Worm (Caenorhabditis elegans) whole organism, L4 larva: ENCODE results near the gene Y60A3A.24.

Experiments
- F44E2.7 ChIP-seq: fragments of 200-800 bp; sonication (Bioruptor generic); IDR thresholded peaks from 2 replicates; pipeline ENCODE4 v2.1.2; 2022; ENCODE audit warnings: missing genetic modification characterization, missing compliant biosample characterization
- F49E8.2 ChIP-seq: sonication (generic microtip); optimal IDR thresholded peaks from 2 replicates; lab custom pipeline; 2016; ENCODE audit warnings: missing compliant biosample characterization, mild to moderate bottlenecking, missing genetic modification characterization, borderline replicate concordance
- T26A8.4 ChIP-seq: fragments of 200-800 bp; sonication (Bioruptor generic); IDR thresholded peaks from 2 replicates; pipeline ENCODE4 v1.3.6; 2022; ENCODE audit warnings: missing genetic modification characterization, missing compliant biosample characterization
- Y48G9A.11 ChIP-seq: fragments of 200-800 bp; sonication (Bioruptor generic); IDR thresholded peaks from 2 replicates; pipeline ENCODE4 v1.3.6; 2022; ENCODE audit warnings: missing genetic modification reagents, missing genetic modification characterization, missing compliant biosample characterization
- Y5F2A.4 ChIP-seq: fragments of 200-800 bp; sonication (Bioruptor generic); optimal IDR thresholded peaks from 2 replicates; lab custom pipeline; 2018; ENCODE audit warnings: mild to moderate bottlenecking, missing genetic modification characterization, missing compliant biosample characterization
- ZK546.5 ChIP-seq, 2 experiments: sonication (generic microtip); optimal IDR thresholded peaks; 2 replicates each; lab custom pipeline; 2017; ENCODE audit warnings: missing biosample characterization in 2 of 2, missing genetic modification characterization in 2 of 2
- aha-1 ChIP-seq: fragments of 150-350 bp; peaks from one replicate; lab custom pipeline; 2014; ENCODE audit warnings: missing biosample characterization, missing genetic modification characterization
- ceh-20 ChIP-seq: fragments of 200-800 bp; sonication (Bioruptor generic); IDR thresholded peaks from 2 replicates; pipeline ENCODE4 v1.3.6; 2022; ENCODE audit warnings: missing genetic modification reagents, missing genetic modification characterization, missing compliant biosample characterization
- ceh-32 ChIP-seq: sonication (generic microtip); optimal IDR thresholded peaks from 2 replicates; lab custom pipeline; 2016; ENCODE audit warnings: mild to moderate bottlenecking, missing genetic modification characterization, missing compliant biosample characterization; ENCODE audit not compliant: poor library complexity
- cey-2 ChIP-seq: sonication (generic microtip); optimal IDR thresholded peaks from 3 replicates; lab custom pipeline; 2017; ENCODE audit warnings: missing genetic modification characterization, mild to moderate bottlenecking, missing compliant biosample characterization, antibody characterized with exemption, borderline replicate concordance; ENCODE audit not compliant: insufficient read depth
- daf-16 ChIP-seq, 3 experiments: sonication (generic microtip); optimal IDR thresholded peaks; 2 replicates each; lab custom pipeline; 2016 to 2017; ENCODE audit warnings: missing genetic modification characterization in 3 of 3, missing genetic modification reagents in 3 of 3, mild to moderate bottlenecking in 2 of 3, missing compliant biosample characterization in 2 of 3, missing biosample characterization in 1 of 3, moderate library complexity in 1 of 3
- dmd-9 ChIP-seq: fragments of 200-800 bp; sonication (Bioruptor generic); IDR thresholded peaks from 2 replicates; pipeline ENCODE4 v1.3.6; 2022; ENCODE audit warnings: missing genetic modification reagents, missing genetic modification characterization, missing compliant biosample characterization
- duxl-1 ChIP-seq: sonication (generic microtip); optimal IDR thresholded peaks from 2 replicates; lab custom pipeline; 2016; ENCODE audit warnings: mild to moderate bottlenecking, missing genetic modification characterization, moderate library complexity, missing compliant biosample characterization; ENCODE audit not compliant: poor library complexity
- dve-1 ChIP-seq: sonication (generic microtip); optimal IDR thresholded peaks from 2 replicates; lab custom pipeline; 2017; ENCODE audit warnings: antibody characterized with exemption, mild to moderate bottlenecking, missing genetic modification characterization, missing compliant biosample characterization; ENCODE audit not compliant: insufficient read depth
- fos-1 ChIP-seq: fragments of 150-350 bp; optimal IDR thresholded peaks from 2 replicates; lab custom pipeline; 2014; ENCODE audit warnings: missing biosample characterization, missing genetic modification characterization
- hmg-1.1 ChIP-seq: fragments of 200-800 bp; sonication (Bioruptor generic); IDR thresholded peaks from 2 replicates; pipeline ENCODE4 v1.3.6; 2022; ENCODE audit warnings: missing genetic modification reagents, missing genetic modification characterization, missing compliant biosample characterization
- lin-15B ChIP-seq: fragments of 150-350 bp; sonication (generic microtip); optimal IDR thresholded peaks from 3 replicates; lab custom pipeline; 2014; ENCODE audit warnings: missing biosample characterization, missing genetic modification characterization
- lin-29 ChIP-seq: fragments of 200-800 bp; sonication (Bioruptor generic); IDR thresholded peaks from 2 replicates; pipeline ENCODE4 v1.3.6; 2022; ENCODE audit warnings: missing genetic modification reagents, missing genetic modification characterization, missing compliant biosample characterization
- mdt-29 ChIP-seq: fragments of 200-800 bp; sonication (Bioruptor generic); IDR thresholded peaks from 2 replicates; pipeline ENCODE4 v1.3.6; 2022; ENCODE audit warnings: missing genetic modification reagents, missing genetic modification characterization, missing compliant biosample characterization
- mep-1 ChIP-seq: fragments of 150-350 bp; sonication (generic microtip); optimal IDR thresholded peaks from 3 replicates; lab custom pipeline; 2014; ENCODE audit warnings: missing biosample characterization, missing genetic modification characterization
- mxl-2 ChIP-seq: fragments of 200-800 bp; sonication (Bioruptor generic); conservative IDR thresholded peaks from 2 replicates; pipeline ENCODE4 v1.3.6; 2022; ENCODE audit warnings: missing genetic modification reagents, missing genetic modification characterization, missing compliant biosample characterization
- nhr-10 ChIP-seq: fragments of 150-350 bp; optimal IDR thresholded peaks from 2 replicates; lab custom pipeline; 2014; ENCODE audit warnings: missing biosample characterization, missing genetic modification characterization
- nhr-102 ChIP-seq: sonication (generic microtip); optimal IDR thresholded peaks from 2 replicates; lab custom pipeline; 2016; ENCODE audit warnings: mild to moderate bottlenecking, missing genetic modification characterization, moderate library complexity, missing compliant biosample characterization
- nhr-28 ChIP-seq: fragments of 150-350 bp; optimal IDR thresholded peaks from 2 replicates; lab custom pipeline; 2014; ENCODE audit warnings: missing biosample characterization, missing genetic modification characterization
- nhr-42 ChIP-seq: fragments of 200-800 bp; sonication (Bioruptor generic); IDR thresholded peaks from 2 replicates; pipeline ENCODE4 v1.3.6; 2022; ENCODE audit warnings: missing genetic modification characterization, missing compliant biosample characterization
- nhr-48 ChIP-seq: sonication (generic microtip); optimal IDR thresholded peaks from 2 replicates; lab custom pipeline; 2016; ENCODE audit warnings: mild to moderate bottlenecking, missing genetic modification characterization, missing compliant biosample characterization
- nhr-6 ChIP-seq: fragments of 150-350 bp; optimal IDR thresholded peaks from 2 replicates; lab custom pipeline; 2014; ENCODE audit warnings: missing biosample characterization, missing genetic modification characterization
- pha-4 ChIP-seq, 2 experiments: fragments of 150-350 bp in 1 of 2; fragments of 200-800 bp in 1 of 2; sonication (Bioruptor generic) in 1 of 2; IDR thresholded peaks in 1 of 2; optimal IDR thresholded peaks in 1 of 2; 2 replicates each; pipeline versions ENCODE4 v1.3.6 to Lab custom; 2014 to 2022; ENCODE audit warnings: missing genetic modification characterization in 2 of 2, missing genetic modification reagents in 2 of 2, missing biosample characterization in 1 of 2, missing compliant biosample characterization in 1 of 2
- pqm-1 ChIP-seq: sonication (generic microtip); optimal IDR thresholded peaks from 2 replicates; lab custom pipeline; 2017; ENCODE audit warnings: missing biosample characterization, missing genetic modification characterization
- sdz-12 ChIP-seq: fragments of 200-800 bp; sonication (Bioruptor generic); optimal IDR thresholded peaks from 2 replicates; lab custom pipeline; 2018; ENCODE audit warnings: mild to moderate bottlenecking, missing genetic modification characterization, missing compliant biosample characterization
- set-16 ChIP-seq: fragments of 200-800 bp; sonication (Bioruptor generic); IDR thresholded peaks from 2 replicates; pipeline ENCODE4 v1.3.6; 2022; ENCODE audit warnings: missing genetic modification reagents, missing genetic modification characterization, missing compliant biosample characterization
- skn-1 ChIP-seq: fragments of 150-350 bp; optimal IDR thresholded peaks from 2 replicates; lab custom pipeline; 2014; ENCODE audit warnings: missing biosample characterization, missing genetic modification characterization
- unc-62 ChIP-seq, 3 experiments: fragments of 150-350 bp in 1 of 3; sonication (generic microtip); optimal IDR thresholded peaks in 2 of 3; peaks in 1 of 3; 1 replicate in 1 of 3; 2 replicates in 2 of 3; lab custom pipeline; 2014 to 2017; ENCODE audit warnings: missing biosample characterization in 3 of 3, missing genetic modification characterization in 3 of 3, missing genetic modification reagents in 3 of 3, missing genotype in 1 of 3
- zag-1 ChIP-seq: fragments of 150-350 bp; optimal IDR thresholded peaks from 2 replicates; lab custom pipeline; 2014; ENCODE audit warnings: missing biosample characterization, missing genetic modification characterization
- zfp-3 ChIP-seq: fragments of 200-800 bp; sonication (Bioruptor generic); conservative IDR thresholded peaks from 2 replicates; pipeline ENCODE4 v1.3.6; 2022; ENCODE audit warnings: missing genetic modification reagents, missing genetic modification characterization, missing compliant biosample characterization
- zip-11 ChIP-seq: fragments of 200-800 bp; sonication (Bioruptor generic); IDR thresholded peaks from 2 replicates; pipeline ENCODE4 v1.3.6; 2022; ENCODE audit warnings: missing genetic modification characterization, missing compliant biosample characterization
- zip-2 ChIP-seq: fragments of 150-350 bp; optimal IDR thresholded peaks from 2 replicates; lab custom pipeline; 2014; ENCODE audit warnings: missing biosample characterization, missing genetic modification characterization
- ztf-7 ChIP-seq: fragments of 150-350 bp; optimal IDR thresholded peaks from 2 replicates; lab custom pipeline; 2014; ENCODE audit warnings: missing biosample characterization, missing genetic modification characterization

Y60A3A.24 gene

ce11 chrV:19961971-19962370, 19.7 kb downstream of the Y60A3A.24 start:
- TF ChIP-seq ztf-7 (tag; lab: Kevin White, UChicago), result no peak
- no peak for TF ChIP-seq pha-4 (GFP tag; IDR thresholded peaks at IDR 0.05; lab: Robert Waterston, UW)
- no peak for TF ChIP-seq pha-4 (tag; optimal IDR thresholded peaks at IDR 0.05; lab: Kevin White, UChicago)
- no peak for TF ChIP-seq nhr-102
- TF ChIP-seq mdt-29, result no peak

- no peak for TF ChIP-seq ceh-32 (tag; lab: Kevin White, UChicago)
- TF ChIP-seq dve-1 (tag; lab: Kevin White, UChicago), result no peak
- no peak for TF ChIP-seq mdt-29
- no peak for TF ChIP-seq daf-16 (GFP tag; optimal IDR thresholded peaks at IDR 0.05; lab: Kevin White, UChicago)
- TF ChIP-seq daf-16 (tag; optimal IDR thresholded peaks at IDR 0.05; lab: Kevin White, UChicago), result no peak
- TF ChIP-seq nhr-28 (tag; lab: Kevin White, UChicago), result no peak
- TF ChIP-seq skn-1 (tag; lab: Kevin White, UChicago), result no peak
- TF ChIP-seq T26A8.4 (GFP tag; lab: Robert Waterston, UW), result no peak
- TF ChIP-seq nhr-6 (tag; lab: Kevin White, UChicago), result no peak
These were observed 22.9 kb downstream of the Y60A3A.24 start, which contains the start of gene srh-172 for ce11 chrV:19958744-19959143. srh-172 (plus strand) TSS chrV:19959044.

- TF ChIP-seq lin-29 (GFP tag; lab: Robert Waterston, UW), result no peak
- TF ChIP-seq zip-11 (GFP tag; lab: Robert Waterston, UW), result no peak
- TF ChIP-seq dmd-9, result no peak
- TF ChIP-seq fos-1, result no peak
- no peak for TF ChIP-seq cey-2 (tag; lab: Kevin White, UChicago)
- TF ChIP-seq nhr-42, result no peak
- no peak for TF ChIP-seq sdz-12 (GFP tag; lab: Kevin White, UChicago)
- TF ChIP-seq unc-62 (GFP tag; optimal IDR thresholded peaks at IDR 0.05 in 1 of 2; lab: Kevin White, UChicago), result peak in 1 of 2 experiments; percentile 32
- TF ChIP-seq unc-62 (tag; optimal IDR thresholded peaks at IDR 0.05; lab: Kevin White, UChicago), result no peak
- no peak for TF ChIP-seq ZK546.5 (tag; optimal IDR thresholded peaks at IDR 0.05; lab: Kevin White, UChicago)
- no peak for TF ChIP-seq F44E2.7 (GFP tag; lab: Robert Waterston, UW)
- no peak for TF ChIP-seq nhr-6 (tag; lab: Kevin White, UChicago)
- TF ChIP-seq nhr-48, result no peak
- TF ChIP-seq Y48G9A.11, result no peak
- TF ChIP-seq Y5F2A.4 (GFP tag; lab: Kevin White, UChicago), result no peak
- no peak for TF ChIP-seq pqm-1
- TF ChIP-seq zip-2 (tag; lab: Kevin White, UChicago), result no peak
- TF ChIP-seq ztf-7 (tag; lab: Kevin White, UChicago), result no peak
- peak; percentile 22 for TF ChIP-seq nhr-28 (tag; lab: Kevin White, UChicago)
- no peak for TF ChIP-seq nhr-10 (tag; lab: Kevin White, UChicago)
- no peak for TF ChIP-seq lin-15B (tag; lab: Kevin White, UChicago)
- no peak for TF ChIP-seq ceh-20
- TF ChIP-seq F49E8.2 (tag; lab: Kevin White, UChicago), result no peak
- no peak for TF ChIP-seq zfp-3
- TF ChIP-seq mep-1 (tag; lab: Kevin White, UChicago), result peak; percentile 3
- peak; percentile 91 for TF ChIP-seq aha-1 (tag; lab: Kevin White, UChicago)
- TF ChIP-seq mxl-2, result no peak
- no peak for TF ChIP-seq zag-1
- no peak for TF ChIP-seq hmg-1.1 (GFP tag; lab: Robert Waterston, UW)
- TF ChIP-seq set-16 (GFP tag; lab: Robert Waterston, UW), result no peak
- no peak for TF ChIP-seq duxl-1
These were observed 26.5 kb downstream of the Y60A3A.24 start, which contains the start of gene abhd-3.1 for ce11 chrV:19955171-19955570. abhd-3.1 (plus strand) TSS chrV:19955488.
